Fruit fly (Drosophila melanogaster): ENCODE measurements around the gene CapaR.

CapaR gene

DNA sequence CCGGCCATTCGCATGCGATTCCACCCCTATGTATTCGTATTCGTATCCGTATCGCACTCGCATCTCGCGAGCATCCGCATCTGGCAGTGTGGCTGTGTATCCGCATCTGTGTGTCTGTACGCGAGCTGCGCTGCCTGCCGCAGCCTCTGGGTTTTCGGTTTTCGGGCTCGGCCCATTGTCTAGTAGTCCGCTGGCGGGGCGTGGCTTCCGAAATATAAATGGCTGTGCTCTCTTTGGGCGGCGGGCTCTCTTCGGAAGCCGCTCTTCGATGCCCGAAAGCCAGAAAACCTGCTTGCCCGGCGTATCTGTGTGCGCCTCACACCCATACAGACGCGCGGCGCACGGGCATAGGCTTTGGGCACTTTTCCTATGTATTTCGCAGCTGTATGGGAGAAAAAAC, 36.4 kb upstream of the CapaR start (continued):
- peak; percentile 51 for TF ChIP-seq CG13775 (GFP tag; optimal IDR thresholded peaks at IDR 0.05)
- no peak for TF ChIP-seq onecut (GFP tag; IDR thresholded peaks at IDR 0.05)
- 0 out of 2 replicates have a peak, but pooled peaks have one; percentile 21 for TF ChIP-seq CG10321 (GFP tag; IDR thresholded peaks at IDR 0.05)
- no peak for TF ChIP-seq CG31365 (tag; optimal IDR thresholded peaks at IDR 0.05)
- no peak for TF ChIP-seq ranshi (GFP tag; IDR thresholded peaks at IDR 0.05)
- TF ChIP-seq peb (GFP tag; IDR thresholded peaks at IDR 0.05) = peak; percentile 20; the same call in 1 of the 2 replicates
- TF ChIP-seq CG2199 (GFP tag; IDR thresholded peaks at IDR 0.05) = 0 out of 3 replicates have a peak, but pooled peaks have one; percentile 28
- peak; percentile 96 for TF ChIP-seq Nf-YB (GFP tag; optimal IDR thresholded peaks at IDR 0.05)
- TF ChIP-seq CG6791 (GFP tag; IDR thresholded peaks at IDR 0.05; ENCODE audit: partially characterized antibody) = 0 out of 3 replicates have a peak, but pooled peaks have one; percentile 30
- TF ChIP-seq CG12236 (GFP tag; optimal IDR thresholded peaks at IDR 0.05) = no peak
- TF ChIP-seq CG10209 (GFP tag; optimal IDR thresholded peaks at IDR 0.05) = no peak
- no peak for TF ChIP-seq CG12659 (GFP tag; optimal IDR thresholded peaks at IDR 0.05)
- TF ChIP-seq CG7839 (tag; optimal IDR thresholded peaks at IDR 0.05) = no peak
- peak; percentile 38; the same call in 2 of the 3 replicates for TF ChIP-seq zen2 (GFP tag; IDR thresholded peaks at IDR 0.05; ENCODE audit: partially characterized antibody)
- peak; percentile 7 for TF ChIP-seq grn (GFP tag; optimal IDR thresholded peaks at IDR 0.05)
- no peak for TF ChIP-seq az2 (GFP tag; optimal IDR thresholded peaks at IDR 0.05)
- peak; percentile 86 for TF ChIP-seq Adf1 (GFP tag; IDR thresholded peaks at IDR 0.05)
- peak; percentile 27; the same call in 1 of the 2 replicates for TF ChIP-seq hbn (GFP tag; IDR thresholded peaks at IDR 0.05; ENCODE audit: partially characterized antibody)
- TF ChIP-seq CG13624 (GFP tag; optimal IDR thresholded peaks at IDR 0.05) = no peak
- peak; percentile 97 for TF ChIP-seq Nf-YC (tag; optimal IDR thresholded peaks at IDR 0.05)
- peak; percentile 92 for TF ChIP-seq Deaf1 (tag; optimal IDR thresholded peaks at IDR 0.05)
- 0 out of 2 replicates have a peak, but pooled peaks have one; percentile 5 for TF ChIP-seq Nf-YA (GFP tag; IDR thresholded peaks at IDR 0.05)
- peak in 1 of 2 experiments; percentile 25 for TF ChIP-seq Dfd (GFP tag; optimal IDR thresholded peaks at IDR 0.05)
- no peak for TF ChIP-seq tap (tag; optimal IDR thresholded peaks at IDR 0.05)
- TF ChIP-seq CG30403 (GFP tag; optimal IDR thresholded peaks at IDR 0.05) = no peak
- peak; percentile 98 for TF ChIP-seq CG3163 (GFP tag; optimal IDR thresholded peaks at IDR 0.05)
- TF ChIP-seq Trl (optimal IDR thresholded peaks at IDR 0.05) = peak; percentile 41 to 86
- no peak for TF ChIP-seq Trl (GFP tag; optimal IDR thresholded peaks at IDR 0.05)

DNA sequence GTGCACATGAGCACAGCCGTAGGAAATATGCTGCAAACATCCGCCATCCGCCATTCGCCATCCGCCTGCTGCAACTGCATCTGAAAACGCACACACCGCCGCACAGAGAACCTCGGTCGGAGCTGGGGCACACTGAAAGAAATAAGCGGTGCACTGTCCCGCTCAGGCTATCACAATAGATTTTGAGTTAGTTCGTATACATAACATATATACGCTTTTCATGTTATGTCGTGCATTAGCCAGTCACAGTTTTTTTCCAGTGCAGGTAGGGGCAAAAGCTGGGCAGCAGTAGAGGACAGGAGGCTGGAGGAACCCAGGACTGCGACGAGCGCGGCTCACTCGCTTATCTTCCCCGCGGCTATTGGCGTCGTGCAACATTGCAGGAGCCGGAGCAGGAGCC, 32.4 kb upstream of the CapaR start:
- TF ChIP-seq Hr3 (GFP tag; optimal IDR thresholded peaks at IDR 0.05) = no peak
- no peak for TF ChIP-seq Max (GFP tag; optimal IDR thresholded peaks at IDR 0.05)
- no peak for TF ChIP-seq Awh (GFP tag; IDR thresholded peaks at IDR 0.05)
- TF ChIP-seq prd (optimal IDR thresholded peaks at IDR 0.05) = no peak
- peak; percentile 44; the same call in 1 of the 3 replicates for TF ChIP-seq prd (GFP tag; IDR thresholded peaks at IDR 0.05)
- peak; percentile 72 for TF ChIP-seq Ets65A (GFP tag)
- TF ChIP-seq CG34422 (GFP tag; IDR thresholded peaks at IDR 0.05) = 0 out of 3 replicates have a peak, but pooled peaks have one; percentile 31
- no peak for TF ChIP-seq shn (GFP tag; optimal IDR thresholded peaks at IDR 0.05)
- no peak for TF ChIP-seq danr (GFP tag; IDR thresholded peaks at IDR 0.05)
- peak; percentile 74 for TF ChIP-seq sens (GFP tag)
- 0 out of 3 replicates have a peak, but pooled peaks have one; percentile 18 for TF ChIP-seq knrl (GFP tag; IDR thresholded peaks at IDR 0.05; ENCODE audit: partially characterized antibody)
- 0 out of 2 replicates have a peak, but pooled peaks have one; percentile 32 for TF ChIP-seq CG11247 (GFP tag; IDR thresholded peaks at IDR 0.05)
- no peak for TF ChIP-seq ems (GFP tag; optimal IDR thresholded peaks at IDR 0.05)
- peak; percentile 9 for TF ChIP-seq zf30C (GFP tag; optimal IDR thresholded peaks at IDR 0.05)

Data from whole organism, embryonic.